Worm (Caenorhabditis elegans) whole organism, L4 larva: ENCODE results near the gene F49E11.2.

Experiments used
- aha-1 ChIP-seq: fragments of 150-350 bp; peaks from one replicate; lab custom pipeline; 2014; ENCODE audit warnings: missing biosample characterization, missing genetic modification characterization
- ama-1 ChIP-seq: fragments of 150-350 bp; optimal IDR thresholded peaks from 2 replicates; lab custom pipeline; 2014; ENCODE audit warnings: inconsistent platforms, mixed read lengths
- ceh-44 ChIP-seq: fragments of 200-800 bp; sonication (Bioruptor generic); IDR thresholded peaks from 2 replicates; pipeline ENCODE4 v1.3.6; 2022; ENCODE audit warnings: missing genetic modification reagents, missing genetic modification characterization, missing compliant biosample characterization
- daf-12 ChIP-seq: fragments of 150-350 bp; optimal IDR thresholded peaks from 2 replicates; lab custom pipeline; 2014; ENCODE audit warnings: missing biosample characterization, missing genetic modification reagents, missing genetic modification characterization
- hmg-1.1 ChIP-seq: fragments of 200-800 bp; sonication (Bioruptor generic); IDR thresholded peaks from 2 replicates; pipeline ENCODE4 v1.3.6; 2022; ENCODE audit warnings: missing genetic modification reagents, missing genetic modification characterization, missing compliant biosample characterization
- lsy-2 ChIP-seq, 2 experiments: fragments of 150-350 bp in 1 of 2; sonication (generic microtip) in 1 of 2; optimal IDR thresholded peaks; 2 replicates each; lab custom pipeline; 2014 to 2017; ENCODE audit warnings: missing biosample characterization in 2 of 2, missing genetic modification characterization in 2 of 2
- nhr-102 ChIP-seq: sonication (generic microtip); optimal IDR thresholded peaks from 2 replicates; lab custom pipeline; 2016; ENCODE audit warnings: mild to moderate bottlenecking, missing genetic modification characterization, moderate library complexity, missing compliant biosample characterization
- nhr-11 ChIP-seq: fragments of 150-350 bp; optimal IDR thresholded peaks from 2 replicates; lab custom pipeline; 2014; ENCODE audit warnings: missing biosample characterization, missing genetic modification characterization
- unc-130 ChIP-seq: sonication (generic microtip); optimal IDR thresholded peaks from 2 replicates; lab custom pipeline; 2016; ENCODE audit warnings: missing genetic modification reagents, missing genetic modification characterization, missing compliant biosample characterization
- ztf-11 ChIP-seq: fragments of 150-350 bp; optimal IDR thresholded peaks from 2 replicates; lab custom pipeline; 2014; ENCODE audit warnings: missing biosample characterization, missing genetic modification characterization

ce11 chrIV:13071445-13071844, 32.7 kb upstream of the F49E11.2 start, which contains the start of gene scl-8:
- no peak for TF ChIP-seq hmg-1.1 (GFP tag; lab: Robert Waterston, UW)
- TF ChIP-seq ztf-11 (tag; lab: Kevin White, UChicago), result no peak
- no peak for TF ChIP-seq unc-130 (GFP tag; lab: Kevin White, UChicago)
- peak; percentile 36 for TF ChIP-seq aha-1 (tag; lab: Kevin White, UChicago)
- TF ChIP-seq ama-1 (lab: Kevin White, UChicago), result no peak
- no peak for TF ChIP-seq ceh-44
- no peak for TF ChIP-seq daf-12 (tag; lab: Kevin White, UChicago)
- TF ChIP-seq nhr-102, result no peak
- TF ChIP-seq nhr-11, result no peak
- TF ChIP-seq lsy-2 (tag; optimal IDR thresholded peaks at IDR 0.05; lab: Kevin White, UChicago), result no peak
